Fruit fly (Drosophila melanogaster) whole organism, wandering third instar larva: Measurements from ENCODE around the gene CG12057.

ENCODE experiments used
- Hnf4 ChIP-seq: fragments of 200-800 bp; sonication (Bioruptor generic); optimal IDR thresholded peaks from 2 replicates; lab custom pipeline; 2016; ENCODE audit warnings: missing biosample characterization, mild to moderate bottlenecking, missing genetic modification characterization
- jim ChIP-seq: fragments of 175-275, 200-325 bp; sonication (Bioruptor generic); optimal IDR thresholded peaks from 2 replicates; lab custom pipeline; 2016; ENCODE audit warnings: missing biosample characterization, mild to moderate bottlenecking, missing genetic modification characterization
- psq ChIP-seq: fragments of 200-800 bp; sonication (Bioruptor generic); optimal IDR thresholded peaks from 3 replicates; lab custom pipeline; 2017; ENCODE audit warnings: missing biosample characterization, mild to moderate bottlenecking, missing genetic modification characterization, moderate library complexity

DNA sequence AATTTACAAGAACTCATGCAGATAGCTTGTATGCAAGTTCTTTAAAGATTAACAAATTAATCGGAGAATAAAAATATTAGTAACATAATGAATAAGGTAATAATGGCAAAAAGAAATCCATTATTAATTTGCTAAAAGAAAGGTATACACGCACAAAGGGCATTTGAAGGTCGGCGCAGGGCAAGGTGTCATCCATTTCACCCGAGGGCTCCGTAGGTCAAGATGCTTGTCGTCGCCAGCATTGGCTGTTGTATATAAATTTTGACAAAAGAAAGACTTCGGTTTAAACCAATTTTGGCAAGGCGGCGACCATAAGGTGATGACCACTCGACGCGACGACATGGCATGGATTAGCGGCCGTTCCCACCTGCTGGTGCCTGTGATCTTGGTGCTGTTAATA lies 33.7 kb downstream of the CG12057 start, which contains the start of gene CG15370:
- TF ChIP-seq psq: no peak
- TF ChIP-seq Hnf4 (GFP tag; lab: Kevin White, UChicago): no peak
- TF ChIP-seq jim (GFP tag; lab: Kevin White, UChicago): no peak
